Worm (Caenorhabditis elegans): ENCODE data around the gene gcn-1.

DNA sequence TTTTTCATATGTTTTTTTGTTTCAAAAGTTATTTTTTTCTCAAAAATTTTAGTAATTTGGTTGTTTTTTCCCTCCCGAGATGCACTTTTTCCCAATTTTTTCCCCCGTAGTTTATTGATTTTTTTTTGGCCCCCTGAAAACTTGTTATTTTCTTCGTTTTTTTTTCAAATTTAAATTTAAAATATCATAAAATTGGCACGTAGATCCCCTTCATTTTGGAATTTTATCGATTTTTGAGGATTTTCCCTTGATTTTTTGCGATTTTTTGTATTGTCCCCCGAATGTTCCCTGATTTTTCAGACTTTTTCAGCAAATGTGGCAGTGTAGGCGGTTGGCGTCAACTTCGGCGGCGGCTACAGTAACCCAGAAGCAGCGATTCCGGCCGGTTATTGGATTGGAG, 46.0 kb downstream of the gcn-1 start, which contains the start of gene C39B5.6:
- TF ChIP-seq nhr-28 (tag; optimal IDR thresholded peaks at IDR 0.05) (no peak), elt-3 (tag; optimal IDR thresholded peaks at IDR 0.05) (no peak)
